Fruit fly (Drosophila melanogaster) whole organism, pupa: ENCODE data around the gene enc.

Experiments
- CG10348 ChIP-seq: fragments of 200-800 bp; sonication (Bioruptor generic); IDR thresholded peaks from 2 replicates; pipeline ENCODE4 v1.3.6; 2022; ENCODE audit warnings: missing biosample characterization, missing genetic modification characterization
- CG12605 ChIP-seq: fragments of 200-800 bp; sonication (Bioruptor generic); IDR thresholded peaks from 2 replicates; pipeline ENCODE4 v1.3.6; 2022; ENCODE audit warnings: missing biosample characterization, missing genetic modification characterization
- CG13204 ChIP-seq: fragments of 200-800 bp; sonication (Bioruptor generic); optimal IDR thresholded peaks from 2 replicates; lab custom pipeline; 2018; ENCODE audit warnings: missing biosample characterization, mild to moderate bottlenecking, missing genetic modification characterization, moderate library complexity
- CG14655 ChIP-seq: fragments of 200-800 bp; sonication (Bioruptor generic); optimal IDR thresholded peaks from 3 replicates; lab custom pipeline; 2017; ENCODE audit warnings: mild to moderate bottlenecking, missing biosample characterization, missing genetic modification reagents, missing genetic modification characterization
- CG15710 ChIP-seq: fragments of 200-800 bp; sonication (Bioruptor generic); optimal IDR thresholded peaks from 2 replicates; lab custom pipeline; 2018; ENCODE audit warnings: missing biosample characterization, mild to moderate bottlenecking, missing genetic modification characterization, moderate library complexity
- CG17806 ChIP-seq: fragments of 200-800 bp; sonication (Bioruptor generic); optimal IDR thresholded peaks from 2 replicates; lab custom pipeline; 2018; ENCODE audit warnings: missing biosample characterization, mild to moderate bottlenecking, missing genetic modification characterization, moderate library complexity
- CG32121 ChIP-seq: fragments of 200-800 bp; sonication (Bioruptor generic); IDR thresholded peaks from 2 replicates; pipeline ENCODE4 v1.3.6; 2022; ENCODE audit warnings: missing biosample characterization, missing genetic modification characterization
- CG34367 ChIP-seq: fragments of 200-800 bp; sonication (Bioruptor generic); optimal IDR thresholded peaks from 2 replicates; lab custom pipeline; 2018; ENCODE audit warnings: missing biosample characterization, mild to moderate bottlenecking, missing genetic modification characterization
- CG4496 ChIP-seq: fragments of 200-800 bp; sonication (Bioruptor generic); IDR thresholded peaks from 3 replicates; pipeline ENCODE4 v1.3.6; 2022; ENCODE audit warnings: missing biosample characterization, missing genetic modification characterization
- CG8159 ChIP-seq: fragments of 200-800 bp; sonication (Bioruptor generic); optimal IDR thresholded peaks from 3 replicates; lab custom pipeline; 2018; ENCODE audit warnings: missing biosample characterization, mild to moderate bottlenecking, missing genetic modification characterization, moderate library complexity
- CG8301 ChIP-seq: fragments of 200-800 bp; sonication (Bioruptor generic); optimal IDR thresholded peaks from 2 replicates; lab custom pipeline; 2018; ENCODE audit warnings: missing biosample characterization, mild to moderate bottlenecking, missing genetic modification characterization
- CG9948 ChIP-seq: fragments of 200-800 bp; sonication (Bioruptor generic); optimal IDR thresholded peaks from 2 replicates; lab custom pipeline; 2018; ENCODE audit warnings: missing biosample characterization, mild to moderate bottlenecking, missing genetic modification characterization, moderate library complexity
- D1 ChIP-seq: fragments of 200-800 bp; sonication (Bioruptor generic); optimal IDR thresholded peaks from 2 replicates; lab custom pipeline; 2018; ENCODE audit warnings: missing biosample characterization, mild to moderate bottlenecking, missing genetic modification characterization, moderate library complexity
- EcR ChIP-seq: fragments of 200-800 bp; sonication (Bioruptor generic); optimal IDR thresholded peaks from 3 replicates; lab custom pipeline; 2019; ENCODE audit warnings: missing biosample characterization, missing genetic modification characterization, mild to moderate bottlenecking, moderate library complexity, missing genetic modification reagents
- Ets98B ChIP-seq: fragments of 200-800 bp; sonication (Bioruptor generic); IDR thresholded peaks from 2 replicates; pipeline ENCODE4 v1.3.6; 2022; ENCODE audit warnings: missing biosample characterization, missing genetic modification characterization
- Pif1A ChIP-seq: fragments of 200-800 bp; sonication (Bioruptor generic); optimal IDR thresholded peaks from 3 replicates; lab custom pipeline; 2016; ENCODE audit warnings: missing biosample characterization, missing genetic modification characterization
- Pif1B ChIP-seq: fragments of 200-800 bp; sonication (Bioruptor generic); optimal IDR thresholded peaks from 3 replicates; lab custom pipeline; 2016; ENCODE audit warnings: missing biosample characterization, missing genetic modification characterization
- Snoo ChIP-seq: fragments of 200-800 bp; sonication (Bioruptor generic); optimal IDR thresholded peaks from 3 replicates; lab custom pipeline; 2017; ENCODE audit warnings: missing biosample characterization, mild to moderate bottlenecking, missing genetic modification characterization, inconsistent platforms
- fd96Ca ChIP-seq: fragments of 200-800 bp; sonication (Bioruptor generic); IDR thresholded peaks from 3 replicates; pipeline ENCODE4 v1.3.6; 2022; ENCODE audit warnings: missing biosample characterization, missing genetic modification characterization
- gl ChIP-seq: fragments of 200-800 bp; sonication (Bioruptor generic); optimal IDR thresholded peaks from 2 replicates; lab custom pipeline; 2018; ENCODE audit warnings: missing biosample characterization, mild to moderate bottlenecking, missing genetic modification characterization
- rn ChIP-seq: fragments of 200-800 bp; sonication (Bioruptor generic); IDR thresholded peaks from 2 replicates; pipeline ENCODE4 v1.3.6; 2022; ENCODE audit warnings: missing biosample characterization, missing genetic modification characterization

The enc gene

dm6 chr3L:3809943-3810342, 8.5 kb upstream of the enc start, which contains the start of gene CG32262:
CG32262 (minus strand) TSS chr3L:3810196.
- no peak for TF ChIP-seq Snoo (tag; lab: Kevin White, UChicago)
- no peak for TF ChIP-seq Pif1B (GFP tag; lab: Kevin White, UChicago)
- TF ChIP-seq CG17806, result no peak
- TF ChIP-seq CG8301 (tag; lab: Kevin White, UChicago), result no peak
- no peak for TF ChIP-seq gl
- TF ChIP-seq CG8159 (tag; lab: Kevin White, UChicago), result no peak
- no peak for TF ChIP-seq CG10348 (GFP tag; lab: Robert Waterston, UW)
- no peak for TF ChIP-seq CG15710
- TF ChIP-seq CG9948 (tag; lab: Kevin White, UChicago), result no peak
- TF ChIP-seq, all 21 proteins: peak for 0

DNA sequence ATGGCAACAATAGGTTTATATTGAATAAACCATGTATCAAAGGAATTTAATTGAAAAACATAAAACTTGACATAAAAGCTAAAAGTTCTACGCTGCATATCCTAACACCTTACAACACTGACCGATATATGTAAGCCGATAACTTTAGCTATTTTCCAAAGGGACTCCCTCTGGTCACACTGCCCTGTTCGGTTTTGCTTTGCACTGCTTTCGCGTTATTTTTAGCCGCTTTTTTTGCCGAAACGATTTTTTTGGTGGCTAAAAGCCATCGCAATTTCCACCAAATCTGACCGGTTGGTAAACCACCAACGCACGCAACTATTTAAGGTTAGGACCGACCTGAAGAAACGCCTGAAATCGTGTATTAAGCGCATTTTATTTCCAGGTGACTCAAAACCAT, 7.4 kb upstream of the enc start, which contains the start of the genes CG32263 and PIG-B:
TSS of gene CG32263 (minus strand) at position 26 of the 400 bp plus-strand sequence.
TSS of gene PIG-B (plus strand) at position 175 of the 400 bp plus-strand sequence.
- TF ChIP-seq D1 (tag; lab: Kevin White, UChicago), result no peak
- no peak for TF ChIP-seq CG34367
- no peak for TF ChIP-seq CG12605 (GFP tag; lab: Robert Waterston, UW)
- no peak for TF ChIP-seq CG10348 (GFP tag; lab: Robert Waterston, UW)
- TF ChIP-seq CG4496 (GFP tag; lab: Robert Waterston, UW), result no peak
- no peak for TF ChIP-seq fd96Ca
- no peak for TF ChIP-seq gl
- no peak for TF ChIP-seq CG8159 (tag; lab: Kevin White, UChicago)
- TF ChIP-seq EcR, result no peak
- TF ChIP-seq CG14655 (GFP tag; lab: Kevin White, UChicago), result no peak

DNA sequence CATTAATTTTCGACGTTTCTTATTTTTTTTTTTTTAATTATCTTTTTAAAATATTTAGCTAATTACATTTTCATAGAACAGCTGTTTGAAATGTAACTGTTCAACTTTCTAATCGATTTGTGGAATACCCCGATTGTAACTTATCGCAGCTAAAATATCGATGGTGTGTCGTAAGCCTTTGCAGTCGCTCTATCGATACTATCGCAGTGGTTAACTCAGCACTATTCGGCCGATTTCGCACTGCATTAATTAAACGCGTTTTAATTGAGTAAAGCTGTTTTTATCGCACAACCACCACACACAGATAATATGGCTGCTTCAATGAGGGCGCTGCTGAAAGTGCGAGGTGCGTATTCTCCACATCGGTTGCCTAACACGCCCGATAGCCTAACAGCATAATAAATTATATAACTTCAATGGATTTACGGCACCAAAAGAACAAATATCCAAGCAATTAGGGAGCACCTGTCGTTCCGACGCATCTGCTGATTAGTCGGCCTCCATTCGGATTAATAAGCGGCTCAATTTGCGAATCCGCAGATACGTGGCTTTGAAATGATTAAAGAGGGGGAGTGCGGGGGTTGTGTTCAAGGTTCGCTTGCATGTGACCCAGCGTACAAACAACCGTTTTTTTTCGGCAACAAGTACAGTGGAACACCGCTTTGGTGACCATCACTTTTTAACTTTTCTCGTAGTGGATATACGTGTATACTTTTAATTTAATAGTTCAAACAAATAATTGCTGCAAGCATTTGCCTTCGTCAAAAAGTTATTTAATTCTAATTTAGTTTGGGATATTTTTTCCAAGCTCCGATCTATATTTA, 4.3 kb upstream of the enc start, which contains the start of gene Scsalpha1:
TSS of gene Scsalpha1 (plus strand) at position 202 of the 824 bp plus-strand sequence.
- TF ChIP-seq CG12605 (GFP tag; lab: Robert Waterston, UW) (no peak), EcR (peak; percentile 44), CG4496 (GFP tag; lab: Robert Waterston, UW) (peak; percentile 67), fd96Ca (peak; percentile 23; the same call in 2 of the 3 replicates), CG10348 (GFP tag; lab: Robert Waterston, UW) (no peak), CG9948 (tag; lab: Kevin White, UChicago) (no peak), D1 (tag; lab: Kevin White, UChicago) (no peak), gl (no peak), CG14655 (GFP tag; lab: Kevin White, UChicago) (no peak), CG17806 (no peak), CG8159 (tag; lab: Kevin White, UChicago) (peak; percentile 18), Ets98B (GFP tag; lab: Robert Waterston, UW) (peak; percentile 61; the same call in 1 of the 2 replicates), CG8301 (tag; lab: Kevin White, UChicago) (peak; percentile 27), CG15710 (peak; percentile 1), CG34367 (no peak), CG32121 (GFP tag; lab: Robert Waterston, UW) (peak; percentile 17; the same call in 1 of the 2 replicates), Pif1A (GFP tag; lab: Kevin White, UChicago) (no peak), CG13204 (GFP tag; lab: Kevin White, UChicago) (no peak)

DNA sequence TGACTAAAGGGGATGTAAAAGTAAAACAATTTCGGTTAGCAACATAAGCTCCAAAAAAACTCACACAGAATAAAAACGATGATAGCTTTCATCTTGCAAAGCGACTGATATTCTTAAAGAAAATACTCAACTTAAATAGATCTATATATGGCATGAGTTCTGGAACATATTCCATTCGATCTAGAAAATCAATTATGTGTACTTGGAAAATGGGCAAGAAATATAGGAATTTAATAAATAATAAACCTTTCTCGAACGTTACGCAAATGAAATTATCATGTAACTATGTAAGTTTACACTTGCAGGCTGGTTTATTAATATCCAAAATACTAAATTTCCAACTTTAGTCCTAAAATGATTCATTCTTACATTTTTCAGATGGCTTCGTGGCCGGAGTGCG, 2.2 kb upstream of the enc start, which contains the start of gene Acp63F:
TSS of gene Acp63F (minus strand) at position 101 of the 400 bp plus-strand sequence.
- no peak for TF ChIP-seq EcR
- no peak for TF ChIP-seq CG9948 (tag; lab: Kevin White, UChicago)
- no peak for TF ChIP-seq gl
- TF ChIP-seq CG14655 (GFP tag; lab: Kevin White, UChicago), result no peak
- no peak for TF ChIP-seq Ets98B (GFP tag; lab: Robert Waterston, UW)
- no peak for TF ChIP-seq CG4496 (GFP tag; lab: Robert Waterston, UW)
- TF ChIP-seq CG8301 (tag; lab: Kevin White, UChicago), result no peak
- no peak for TF ChIP-seq CG15710
- no peak for TF ChIP-seq Pif1B (GFP tag; lab: Kevin White, UChicago)
- TF ChIP-seq Snoo (tag; lab: Kevin White, UChicago), result no peak
- no peak for TF ChIP-seq fd96Ca

DNA sequence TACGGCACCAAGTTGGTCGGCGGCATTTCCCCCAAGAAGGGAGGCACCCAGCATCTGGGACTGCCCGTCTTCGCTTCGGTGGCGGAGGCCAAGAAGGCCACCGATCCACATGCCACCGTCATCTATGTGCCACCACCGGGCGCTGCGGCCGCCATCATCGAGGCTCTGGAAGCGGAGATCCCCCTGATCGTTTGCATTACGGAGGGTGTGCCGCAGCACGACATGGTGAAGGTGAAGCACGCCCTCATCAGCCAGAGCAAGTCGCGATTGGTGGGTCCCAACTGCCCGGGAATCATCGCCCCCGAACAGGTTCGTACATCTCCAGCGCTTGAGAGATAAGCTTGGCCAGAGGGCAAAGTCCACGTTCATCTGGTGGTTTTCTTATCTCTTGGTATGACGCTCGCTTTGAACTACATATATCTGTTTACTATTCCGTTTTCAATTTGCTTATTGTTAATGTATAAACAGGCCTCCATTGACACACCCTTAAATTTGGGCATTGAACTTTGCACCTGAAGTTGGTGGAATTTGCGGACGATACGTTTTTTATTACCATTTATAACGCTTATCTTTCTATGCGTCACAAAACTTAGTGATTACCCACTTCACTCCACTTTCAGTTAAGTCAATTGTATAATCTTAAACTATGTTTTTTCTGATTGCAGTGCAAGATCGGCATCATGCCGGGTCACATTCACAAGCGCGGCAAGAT, 1.6 kb upstream of the enc start:
- peak; percentile 56 for TF ChIP-seq CG12605 (GFP tag; lab: Robert Waterston, UW)
- peak; percentile 44 for TF ChIP-seq CG8301 (tag; lab: Kevin White, UChicago)
- no peak for TF ChIP-seq CG13204 (GFP tag; lab: Kevin White, UChicago)
- peak; percentile 35 for TF ChIP-seq Snoo (tag; lab: Kevin White, UChicago)
- TF ChIP-seq EcR, result peak; percentile 80
- no peak for TF ChIP-seq CG14655 (GFP tag; lab: Kevin White, UChicago)
- no peak for TF ChIP-seq rn (GFP tag; lab: Robert Waterston, UW)
- peak; percentile 69 for TF ChIP-seq Pif1B (GFP tag; lab: Kevin White, UChicago)
- peak; percentile 42 for TF ChIP-seq CG34367
- peak; percentile 68; the same call in 2 of the 3 replicates for TF ChIP-seq CG4496 (GFP tag; lab: Robert Waterston, UW)
- TF ChIP-seq D1 (tag; lab: Kevin White, UChicago), result no peak
- TF ChIP-seq CG10348 (GFP tag; lab: Robert Waterston, UW), result no peak
- peak; percentile 44 for TF ChIP-seq CG8159 (tag; lab: Kevin White, UChicago)
- peak; percentile 84 for TF ChIP-seq gl
- TF ChIP-seq Ets98B (GFP tag; lab: Robert Waterston, UW), result peak; percentile 17; the same call in 1 of the 2 replicates
- TF ChIP-seq CG17806, result peak; percentile 37
- TF ChIP-seq fd96Ca, result no peak
- peak; percentile 12 for TF ChIP-seq CG15710
- no peak for TF ChIP-seq Pif1A (GFP tag; lab: Kevin White, UChicago)
- TF ChIP-seq CG9948 (tag; lab: Kevin White, UChicago), result no peak
- peak; percentile 18; the same call in 1 of the 2 replicates for TF ChIP-seq CG32121 (GFP tag; lab: Robert Waterston, UW)
